Worm (Caenorhabditis elegans) whole organism, midembryonic: ENCODE data around the gene F22B7.9.

Experiments
- T22C8.4 ChIP-seq: fragments of 200-800 bp; sonication (Bioruptor generic); IDR thresholded peaks from 2 replicates; pipeline ENCODE4 v1.3.6; 2022; ENCODE audit warnings: missing genetic modification characterization, missing compliant biosample characterization
- flt-1 ChIP-seq: fragments of 200-800 bp; sonication (Bioruptor generic); IDR thresholded peaks from 2 replicates; pipeline ENCODE4 v1.3.6; 2022; ENCODE audit warnings: missing genetic modification characterization, missing compliant biosample characterization
- klf-2 ChIP-seq: fragments of 200-800 bp; sonication (Bioruptor generic); conservative IDR thresholded peaks from 2 replicates; pipeline ENCODE4 v1.3.6; 2022; ENCODE audit warnings: missing genetic modification reagents, missing genetic modification characterization, missing compliant biosample characterization
- ref-1 ChIP-seq: fragments of 200-800 bp; sonication (Bioruptor generic); conservative IDR thresholded peaks from 2 replicates; pipeline ENCODE4 v1.3.6; 2022; ENCODE audit warnings: missing genetic modification reagents, missing genetic modification characterization, missing compliant biosample characterization

- TF ChIP-seq T22C8.4 (GFP tag; lab: Robert Waterston, UW) (no peak), flt-1 (no peak), ref-1 (no peak), klf-2 (GFP tag; lab: Robert Waterston, UW) (no peak)
Observed at ce11 chrIII:8621982-8622381, 31.7 kb downstream of the F22B7.9 start.
